Worm (Caenorhabditis elegans): ENCODE results near the gene psd-1.

Gene psd-1

ce11 chrIII:7278491-7278890, 3.3 kb upstream of the psd-1 start (continued):
- TF ChIP-seq fos-1 (tag; optimal IDR thresholded peaks at IDR 0.05) (peak; percentile 64), fkh-4 (tag; optimal IDR thresholded peaks at IDR 0.05; ENCODE audit: borderline replicate concordance) (no peak), sox-4 (tag; optimal IDR thresholded peaks at IDR 0.05) (peak; percentile 11), nhr-47 (tag; optimal IDR thresholded peaks at IDR 0.05) (peak; percentile 74), nhr-20 (tag; optimal IDR thresholded peaks at IDR 0.05) (peak; percentile 64), mdl-1 (tag; optimal IDR thresholded peaks at IDR 0.05) (peak in 1 of 2 experiments; percentile 37), mep-1 (tag; optimal IDR thresholded peaks at IDR 0.05) (peak; percentile 26), tbx-2 (tag; optimal IDR thresholded peaks at IDR 0.05) (peak; percentile 2), nhr-237 (tag; optimal IDR thresholded peaks at IDR 0.05) (no peak), dpl-1 (GFP tag; optimal IDR thresholded peaks at IDR 0.05) (peak; percentile 41 to 65 (median 64)), ceh-63 (GFP tag; optimal IDR thresholded peaks at IDR 0.05) (no peak), elt-3 (tag; optimal IDR thresholded peaks at IDR 0.05) (no peak), skn-1 (tag; optimal IDR thresholded peaks at IDR 0.05) (peak; percentile 76), jun-1 (tag; optimal IDR thresholded peaks at IDR 0.05) (peak; percentile 77), ama-1 (optimal IDR thresholded peaks at IDR 0.05) (no peak), efl-1 (optimal IDR thresholded peaks at IDR 0.05) (peak; percentile 39 to 71), efl-1 (GFP tag; optimal IDR thresholded peaks at IDR 0.05 in 1 of 2) (peak; percentile 62 to 98), mab-9 (GFP tag; IDR thresholded peaks at IDR 0.05) (no peak), lin-13 (GFP tag; optimal IDR thresholded peaks at IDR 0.05) (peak; percentile 15)

- TF ChIP-seq unc-98 (GFP tag; IDR thresholded peaks at IDR 0.05) (no peak), ceh-90 (tag; optimal IDR thresholded peaks at IDR 0.05) (no peak), fkh-4 (tag; optimal IDR thresholded peaks at IDR 0.05; ENCODE audit: borderline replicate concordance) (no peak), vab-15 (tag; optimal IDR thresholded peaks at IDR 0.05) (no peak), dpl-1 (GFP tag; optimal IDR thresholded peaks at IDR 0.05) (peak; percentile 93 to 97 (median 97)), nhr-11 (tag; optimal IDR thresholded peaks at IDR 0.05) (no peak), fkh-8 (tag; optimal IDR thresholded peaks at IDR 0.05) (no peak), C34B4.2 (tag; optimal IDR thresholded peaks at IDR 0.05) (no peak), egl-13 (tag; optimal IDR thresholded peaks at IDR 0.05) (peak; percentile 22), ceh-88 (GFP tag; IDR thresholded peaks at IDR 0.05) (no peak), lin-35 (GFP tag; optimal IDR thresholded peaks at IDR 0.05) (peak; percentile 96 to 99), C16A3.4 (tag; optimal IDR thresholded peaks at IDR 0.05) (peak; percentile 72), lsy-2 (tag; optimal IDR thresholded peaks at IDR 0.05) (peak; percentile 78 to 89), ztf-11 (tag; optimal IDR thresholded peaks at IDR 0.05) (no peak), mef-2 (tag; optimal IDR thresholded peaks at IDR 0.05) (no peak), efl-1 (optimal IDR thresholded peaks at IDR 0.05) (peak; percentile 79 to 97), efl-1 (GFP tag; optimal IDR thresholded peaks at IDR 0.05 in 1 of 2) (peak; percentile 97 to 100), aha-1 (tag; optimal IDR thresholded peaks at IDR 0.05) (no peak), nhr-84 (tag; optimal IDR thresholded peaks at IDR 0.05) (no peak), zip-4 (GFP tag; optimal IDR thresholded peaks at IDR 0.05) (no peak), lin-13 (GFP tag; optimal IDR thresholded peaks at IDR 0.05) (peak; percentile 53), irx-1 (tag; optimal IDR thresholded peaks at IDR 0.05) (peak; percentile 39), nhr-12 (tag; optimal IDR thresholded peaks at IDR 0.05) (no peak), elt-2 (tag; optimal IDR thresholded peaks at IDR 0.05) (peak; percentile 19), hlh-4 (tag; optimal IDR thresholded peaks at IDR 0.05) (no peak), nhr-47 (tag; optimal IDR thresholded peaks at IDR 0.05) (peak; percentile 77), ceh-63 (GFP tag; optimal IDR thresholded peaks at IDR 0.05) (no peak), sup-37 (GFP tag; optimal IDR thresholded peaks at IDR 0.05) (no peak), efl-3 (GFP tag; optimal IDR thresholded peaks at IDR 0.05) (no peak), unc-30 (tag; optimal IDR thresholded peaks at IDR 0.05) (no peak), ces-1 (GFP tag; optimal IDR thresholded peaks at IDR 0.05) (no peak), C04F5.9 (tag; optimal IDR thresholded peaks at IDR 0.05) (peak; percentile 31), mep-1 (tag; optimal IDR thresholded peaks at IDR 0.05) (peak; percentile 55), nhr-76 (tag; optimal IDR thresholded peaks at IDR 0.05) (no peak), fkh-10 (GFP tag; optimal IDR thresholded peaks at IDR 0.05) (no peak), sptf-1 (tag; optimal IDR thresholded peaks at IDR 0.05) (no peak), snpc-4 (tag; optimal IDR thresholded peaks at IDR 0.05) (peak; percentile 72), rnt-1 (tag; optimal IDR thresholded peaks at IDR 0.05) (peak; percentile 76), grh-1 (GFP tag; IDR thresholded peaks at IDR 0.05) (peak; percentile 43), lin-39 (tag; optimal IDR thresholded peaks at IDR 0.05) (peak; percentile 27), swsn-7 (tag; optimal IDR thresholded peaks at IDR 0.05) (peak; percentile 57)
Measured at ce11 chrIII:7277228-7277627, 2.0 kb upstream of the psd-1 start, which contains the start of the genes spot-1 and B0361.11. spot-1 (minus strand) TSS chrIII:7277274. B0361.11 (plus strand) TSS chrIII:7277599.

Data from whole organism, L1 larva.